Worm (Caenorhabditis elegans): Measurements from ENCODE around the gene C10B5.3.

C10B5.3 gene

DNA sequence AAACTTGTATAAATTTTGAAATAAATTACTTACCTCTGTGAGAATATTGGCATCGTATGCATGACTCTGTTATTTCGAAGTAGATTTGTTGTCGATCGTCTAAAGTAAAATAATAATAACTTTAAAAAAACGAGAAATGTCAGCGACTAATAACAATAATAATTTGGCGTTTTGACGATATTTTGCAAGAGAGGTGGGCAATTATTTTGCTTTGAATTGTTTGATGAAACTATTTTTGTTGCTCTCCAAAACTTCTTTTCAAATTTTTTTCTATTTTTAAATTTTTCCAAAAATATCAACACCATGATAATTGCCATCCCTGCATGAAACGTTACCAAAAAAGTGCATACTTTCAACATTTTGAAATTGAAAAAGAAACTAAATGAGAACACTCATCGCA lies 11.2 kb upstream of the C10B5.3 start, which contains the start of gene F41E6.7:
Gene F41E6.7, minus strand, starts transcription at position 101 of the 400 bp plus-strand sequence.
- TF ChIP-seq lin-26 (GFP tag; IDR thresholded peaks at IDR 0.05) (no peak), nhr-80 (tag; optimal IDR thresholded peaks at IDR 0.05) (no peak), ztf-28 (GFP tag; IDR thresholded peaks at IDR 0.05) (no peak), C17E4.6 (GFP tag; IDR thresholded peaks at IDR 0.05) (no peak), unc-130 (GFP tag; optimal IDR thresholded peaks at IDR 0.05) (no peak), efl-1 (GFP tag; optimal IDR thresholded peaks at IDR 0.05) (no peak), nfya-2 (GFP tag; IDR thresholded peaks at IDR 0.05) (no peak), somi-1 (GFP tag; optimal IDR thresholded peaks at IDR 0.05) (no peak), F49E8.2 (tag; optimal IDR thresholded peaks at IDR 0.05; ENCODE audit: insufficient read depth) (no peak), egrh-3 (GFP tag; IDR thresholded peaks at IDR 0.05) (no peak), repo-1 (tag; optimal IDR thresholded peaks at IDR 0.05) (no peak), lag-1 (GFP tag; IDR thresholded peaks at IDR 0.05) (no peak), gei-17 (GFP tag; optimal IDR thresholded peaks at IDR 0.05) (no peak), zfh-2 (GFP tag; conservative IDR thresholded peaks at IDR 0.05) (no peak), fkh-3 (tag; optimal IDR thresholded peaks at IDR 0.05) (no peak), attf-3 (GFP tag; conservative IDR thresholded peaks at IDR 0.05) (no peak), T07F8.4 (tag; optimal IDR thresholded peaks at IDR 0.05) (no peak), F23B12.7 (tag; optimal IDR thresholded peaks at IDR 0.05; ENCODE audit: insufficient read depth) (no peak), atf-7 (tag; optimal IDR thresholded peaks at IDR 0.05) (no peak)

DNA sequence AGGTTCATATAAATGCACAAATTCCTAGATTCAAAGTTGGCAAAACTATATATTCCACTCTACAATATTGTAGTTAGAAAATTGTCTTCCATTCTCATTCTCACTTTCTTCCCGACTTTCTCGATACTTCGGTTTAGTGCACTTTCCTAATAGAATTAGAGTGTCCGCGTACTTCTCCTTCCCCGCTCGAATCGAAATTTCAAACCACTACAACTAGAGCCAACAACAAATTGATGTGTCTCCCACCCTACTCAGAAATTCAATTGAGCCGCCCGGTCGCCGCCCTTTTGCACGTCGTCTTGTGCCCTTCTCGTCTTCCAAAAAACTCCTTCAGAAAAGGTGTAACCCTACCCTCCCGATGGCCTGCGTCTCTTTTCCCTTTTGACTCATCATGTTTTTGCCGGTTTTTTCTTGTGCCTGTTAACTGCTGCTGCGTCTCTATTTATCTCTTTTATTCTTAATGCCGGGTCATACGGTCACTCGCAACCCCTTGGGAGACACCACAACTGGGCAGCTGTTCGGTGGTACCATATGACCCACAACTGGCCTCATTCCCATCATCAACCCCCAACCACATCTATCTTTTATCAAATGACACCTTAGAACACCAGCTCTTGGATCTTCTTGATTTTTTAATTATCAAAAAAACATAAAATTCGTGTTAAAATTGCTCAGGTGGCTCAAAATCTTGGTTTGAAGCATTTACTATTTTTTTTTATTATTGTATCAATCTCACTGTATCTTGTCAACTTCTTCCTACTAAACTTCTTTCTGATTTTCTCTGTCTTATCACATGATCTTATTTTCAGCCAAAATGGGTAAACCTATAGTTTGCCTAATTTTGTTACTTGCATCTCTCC lies 6.4 kb upstream of the C10B5.3 start, which contains the start of gene tag-196:
Gene tag-196, plus strand, starts transcription at position 810 of the 860 bp plus-strand sequence.
- TF ChIP-seq repo-1 (tag; optimal IDR thresholded peaks at IDR 0.05) (no peak), cebp-2 (GFP tag; IDR thresholded peaks at IDR 0.05) (no peak), ceh-27 (GFP tag; optimal IDR thresholded peaks at IDR 0.05) (no peak), ztf-22 (GFP tag; optimal IDR thresholded peaks at IDR 0.05) (no peak), ceh-58 (GFP tag; IDR thresholded peaks at IDR 0.05) (no peak), egl-44 (GFP tag; IDR thresholded peaks at IDR 0.05) (0 out of 2 replicates have a peak, but pooled peaks have one; percentile 14), madf-8 (GFP tag; conservative IDR thresholded peaks at IDR 0.05) (no peak), F55B11.4 (tag; optimal IDR thresholded peaks at IDR 0.05; ENCODE audit: borderline replicate concordance, insufficient read depth) (no peak), F23B12.7 (tag; optimal IDR thresholded peaks at IDR 0.05; ENCODE audit: insufficient read depth) (no peak)

DNA sequence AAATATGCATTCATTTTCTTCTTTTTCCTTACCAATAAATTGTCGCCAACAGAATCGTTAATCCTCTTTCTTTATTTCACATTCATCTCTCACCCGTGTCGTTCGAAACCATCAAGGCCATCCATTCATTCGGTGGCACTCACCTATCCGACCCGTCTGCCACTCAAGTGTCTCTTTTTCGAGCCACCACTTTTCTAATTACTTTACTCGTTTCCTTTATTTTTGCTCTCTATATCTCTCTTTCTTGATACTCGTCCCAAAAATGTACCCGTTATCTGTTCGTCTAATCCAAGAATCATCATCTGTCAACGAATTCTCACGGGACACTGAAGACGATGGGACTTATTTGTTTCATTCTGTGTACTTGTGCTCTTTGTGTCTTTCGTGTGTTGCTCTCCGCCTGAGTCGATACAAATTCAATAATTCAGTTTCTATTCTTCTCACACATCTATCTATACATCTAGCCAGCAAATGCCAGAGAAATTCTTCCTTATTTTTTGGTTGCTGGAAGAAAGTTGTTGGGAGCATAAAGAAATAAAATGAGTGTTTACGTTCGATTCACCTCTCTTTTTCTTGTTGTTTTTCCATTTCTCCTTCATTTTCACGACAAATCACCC lies 4.8 kb upstream of the C10B5.3 start:
- no peak for TF ChIP-seq nfya-1 (tag; optimal IDR thresholded peaks at IDR 0.05; ENCODE audit: borderline replicate concordance, insufficient read depth)
- TF ChIP-seq K11D2.4 (GFP tag; IDR thresholded peaks at IDR 0.05) = no peak
- TF ChIP-seq nfya-2 (GFP tag; IDR thresholded peaks at IDR 0.05) = no peak
- TF ChIP-seq B0035.1 (tag; optimal IDR thresholded peaks at IDR 0.05) = no peak
- TF ChIP-seq let-526 (GFP tag; IDR thresholded peaks at IDR 0.05) = no peak
- TF ChIP-seq nhr-90 (tag; optimal IDR thresholded peaks at IDR 0.05) = no peak
- TF ChIP-seq aptf-2 (GFP tag; conservative IDR thresholded peaks at IDR 0.05) = no peak
- TF ChIP-seq repo-1 (tag; optimal IDR thresholded peaks at IDR 0.05) = no peak
- TF ChIP-seq tlf-1 (GFP tag; optimal IDR thresholded peaks at IDR 0.05) = no peak
- no peak for TF ChIP-seq ztf-18 (tag; optimal IDR thresholded peaks at IDR 0.05)
- no peak for TF ChIP-seq hmg-1.2 (GFP tag; IDR thresholded peaks at IDR 0.05)
- TF ChIP-seq atf-7 (tag; optimal IDR thresholded peaks at IDR 0.05) = no peak
- no peak for TF ChIP-seq ceh-100 (GFP tag; IDR thresholded peaks at IDR 0.05)
- no peak for TF ChIP-seq nhr-27 (tag; optimal IDR thresholded peaks at IDR 0.05)
- TF ChIP-seq him-1 (tag; optimal IDR thresholded peaks at IDR 0.05) = no peak
- no peak for TF ChIP-seq B0261.1 (tag; optimal IDR thresholded peaks at IDR 0.05)
- no peak for TF ChIP-seq hlh-12 (tag; optimal IDR thresholded peaks at IDR 0.05)

All from whole organism, young adult.